Fruit fly (Drosophila melanogaster) whole organism, wandering third instar larva: ENCODE results near the gene fend.

Experiments used
- Jra ChIP-seq: sonication (Bioruptor generic); optimal IDR thresholded peaks from 2 replicates; lab custom pipeline; 2016; ENCODE audit warnings: missing biosample characterization, missing genetic modification characterization
- Myc ChIP-seq: fragments of >200 bp; optimal IDR thresholded peaks from 2 replicates; lab custom pipeline; 2017
- dmrt93B ChIP-seq: fragments of 200-800 bp; sonication (Bioruptor generic); optimal IDR thresholded peaks from 2 replicates; lab custom pipeline; 2018; ENCODE audit warnings: missing biosample characterization, mild to moderate bottlenecking, missing genetic modification characterization
- tai ChIP-seq: sonication (Bioruptor generic); optimal IDR thresholded peaks from 2 replicates; lab custom pipeline; 2016; ENCODE audit warnings: missing biosample characterization, missing genetic modification characterization

DNA sequence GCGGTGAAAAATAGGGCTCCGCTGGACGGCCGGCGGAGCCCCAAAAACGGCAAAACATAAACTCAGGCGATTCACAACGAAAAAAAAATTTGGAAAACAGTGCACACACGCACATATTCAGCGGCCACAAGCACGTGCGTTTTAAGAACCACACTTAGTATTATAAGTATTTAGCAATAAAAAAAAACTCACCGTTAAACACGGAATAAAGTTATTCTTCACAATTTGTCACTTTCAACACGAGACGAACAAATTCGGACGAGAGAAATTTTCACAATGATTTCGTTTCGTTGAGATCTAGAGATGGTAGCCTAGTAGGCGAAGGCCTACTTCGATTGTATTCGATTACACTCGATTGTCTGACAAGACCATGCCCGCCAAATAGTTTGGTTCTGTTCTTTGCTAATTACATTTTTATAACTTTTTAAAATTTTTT, 21.5 kb upstream of the fend start, which contains the start of gene His3.3B:
- TF ChIP-seq Jra (GFP tag; lab: Kevin White, UChicago) (no peak), tai (GFP tag; lab: Kevin White, UChicago) (no peak), Myc (lab: Kevin White, UChicago) (no peak), dmrt93B (no peak)
